Worm (Caenorhabditis elegans) whole organism, mixed stage, embryonic: ENCODE results near the gene pix-1.

ENCODE experiments used
- blmp-1 ChIP-seq: fragments of 150-350 bp; optimal IDR thresholded peaks from 2 replicates; lab custom pipeline; 2014; ENCODE audit warnings: missing biosample characterization, missing genetic modification characterization
- elt-3 ChIP-seq: fragments of 150-350 bp; optimal IDR thresholded peaks from 2 replicates; lab custom pipeline; 2014; ENCODE audit warnings: missing biosample characterization, missing genetic modification characterization
- hlh-1 ChIP-seq: fragments of 150-350 bp; optimal IDR thresholded peaks from 2 replicates; lab custom pipeline; 2014; ENCODE audit warnings: missing biosample characterization, missing genetic modification reagents, missing genetic modification characterization
- lsy-2 ChIP-seq: fragments of 150-350 bp; optimal IDR thresholded peaks from 2 replicates; lab custom pipeline; 2014; ENCODE audit warnings: missing biosample characterization, missing genetic modification characterization
- nhr-12 ChIP-seq: fragments of 150-350 bp; optimal IDR thresholded peaks from 2 replicates; lab custom pipeline; 2014; ENCODE audit warnings: missing biosample characterization, missing genetic modification characterization
- nhr-2 ChIP-seq: fragments of 150-350 bp; optimal IDR thresholded peaks from 2 replicates; lab custom pipeline; 2014; ENCODE audit warnings: missing biosample characterization, missing genetic modification characterization
- nhr-237 ChIP-seq: fragments of 150-350 bp; optimal IDR thresholded peaks from 2 replicates; lab custom pipeline; 2014; ENCODE audit warnings: missing biosample characterization, missing genetic modification characterization
- nhr-28 ChIP-seq: fragments of 150-350 bp; optimal IDR thresholded peaks from 2 replicates; lab custom pipeline; 2014; ENCODE audit warnings: missing biosample characterization, missing genetic modification characterization
- pha-4 ChIP-seq: fragments of 150-350 bp; optimal IDR thresholded peaks from 2 replicates; lab custom pipeline; 2018; ENCODE audit warnings: missing biosample characterization, missing genetic modification reagents, missing genetic modification characterization
- snpc-4 ChIP-seq: fragments of 150-350 bp; optimal IDR thresholded peaks from 2 replicates; lab custom pipeline; 2014; ENCODE audit warnings: missing biosample characterization, missing genetic modification characterization
- zip-8 ChIP-seq: fragments of 150-350 bp; optimal IDR thresholded peaks from 2 replicates; lab custom pipeline; 2014; ENCODE audit warnings: missing biosample characterization, missing genetic modification characterization
- ztf-11 ChIP-seq: fragments of 150-350 bp; optimal IDR thresholded peaks from 2 replicates; lab custom pipeline; 2014; ENCODE audit warnings: missing biosample characterization, missing genetic modification characterization

DNA sequence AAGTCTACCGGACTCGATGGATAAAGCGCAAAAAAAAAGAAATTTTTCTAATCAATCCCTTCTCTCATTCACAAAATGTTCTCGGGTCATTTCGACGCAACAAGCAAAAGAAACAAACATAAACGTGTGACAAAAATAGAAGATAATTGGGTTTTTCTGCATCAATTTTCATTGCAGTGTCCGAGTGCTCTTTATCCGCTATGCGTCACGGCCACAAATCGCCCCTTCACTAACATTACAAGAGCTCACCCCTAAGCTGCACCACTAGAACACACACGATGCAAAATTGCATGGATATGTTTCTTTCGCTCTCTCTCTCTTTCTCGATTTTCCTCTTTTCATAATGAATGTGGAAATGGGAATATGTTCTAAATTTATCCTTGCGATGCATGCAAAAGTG, 30.9 kb upstream of the pix-1 start:
- TF ChIP-seq ztf-11 (tag; lab: Kevin White, UChicago) (no peak), lsy-2 (tag; lab: Kevin White, UChicago) (no peak), zip-8 (no peak), blmp-1 (tag; lab: Kevin White, UChicago) (no peak), snpc-4 (no peak), nhr-28 (tag; lab: Kevin White, UChicago) (no peak), nhr-237 (tag; lab: Kevin White, UChicago) (no peak), nhr-12 (tag; lab: Kevin White, UChicago) (no peak), pha-4 (tag; lab: Kevin White, UChicago) (no peak), hlh-1 (tag; lab: Kevin White, UChicago) (no peak), elt-3 (tag; lab: Kevin White, UChicago) (no peak), nhr-2 (tag; lab: Kevin White, UChicago) (no peak)
